Worm (Caenorhabditis elegans) whole organism, L2 larva: Measurements from ENCODE around the gene nhr-146.

Source experiments
- C34F6.9 ChIP-seq: fragments of 150-350 bp; optimal IDR thresholded peaks from 2 replicates; lab custom pipeline; 2014; ENCODE audit warnings: missing biosample characterization, missing genetic modification characterization
- F13H6.1 ChIP-seq: sonication (generic microtip); optimal IDR thresholded peaks from 2 replicates; lab custom pipeline; 2016; ENCODE audit warnings: missing genetic modification characterization, missing compliant biosample characterization
- R02D3.7 ChIP-seq: fragments of 150-350 bp; optimal IDR thresholded peaks from 2 replicates; lab custom pipeline; 2014; ENCODE audit warnings: missing biosample characterization, missing genetic modification characterization
- Y55F3AM.14 ChIP-seq: fragments of 200-800 bp; sonication (Bioruptor generic); optimal IDR thresholded peaks from 2 replicates; lab custom pipeline; 2018; ENCODE audit warnings: mild to moderate bottlenecking, missing genetic modification characterization, missing compliant biosample characterization
- ZK546.5 ChIP-seq: sonication (generic microtip); optimal IDR thresholded peaks from 2 replicates; lab custom pipeline; 2017; ENCODE audit warnings: missing biosample characterization, missing genetic modification characterization
- alr-1 ChIP-seq: fragments of 150-350 bp; optimal IDR thresholded peaks from 2 replicates; lab custom pipeline; 2014; ENCODE audit warnings: missing biosample characterization, missing genetic modification characterization
- aly-2 ChIP-seq: fragments of 150-350 bp; optimal IDR thresholded peaks from 2 replicates; lab custom pipeline; 2014; ENCODE audit warnings: missing biosample characterization, missing genetic modification characterization
- ama-1 ChIP-seq: fragments of 150-350 bp; optimal IDR thresholded peaks from 2 replicates; lab custom pipeline; 2018; ENCODE audit warnings: inconsistent platforms
- blmp-1 ChIP-seq: sonication (generic microtip); optimal IDR thresholded peaks from 2 replicates; lab custom pipeline; 2017; ENCODE audit warnings: missing genetic modification characterization, mild to moderate bottlenecking, missing compliant biosample characterization, antibody characterized with exemption, moderate library complexity; ENCODE audit not compliant: insufficient read depth
- ceh-16 ChIP-seq: fragments of 150-350 bp; optimal IDR thresholded peaks from 2 replicates; lab custom pipeline; 2014; ENCODE audit warnings: missing biosample characterization, missing genetic modification characterization
- ceh-82 ChIP-seq: fragments of 150-350 bp; optimal IDR thresholded peaks from 2 replicates; lab custom pipeline; 2014; ENCODE audit warnings: missing biosample characterization, missing genetic modification characterization
- crh-2 ChIP-seq: sonication (generic microtip); optimal IDR thresholded peaks from 2 replicates; lab custom pipeline; 2017; ENCODE audit warnings: missing biosample characterization, missing genetic modification characterization
- dmd-4 ChIP-seq: sonication (generic microtip); optimal IDR thresholded peaks from 2 replicates; lab custom pipeline; 2017; ENCODE audit warnings: missing biosample characterization, missing genetic modification characterization
- egl-27 ChIP-seq: sonication (generic microtip); optimal IDR thresholded peaks from 3 replicates; lab custom pipeline; 2017; ENCODE audit warnings: missing biosample characterization, missing genetic modification reagents, missing genetic modification characterization
- elt-1 ChIP-seq: fragments of 150-350 bp; optimal IDR thresholded peaks from 2 replicates; lab custom pipeline; 2014; ENCODE audit warnings: missing biosample characterization, missing genetic modification characterization
- elt-3 ChIP-seq: sonication (generic microtip); optimal IDR thresholded peaks from 2 replicates; lab custom pipeline; 2017; ENCODE audit warnings: missing biosample characterization, missing genetic modification characterization
- fos-1 ChIP-seq: fragments of 150-350 bp; optimal IDR thresholded peaks from 2 replicates; lab custom pipeline; 2014; ENCODE audit warnings: missing biosample characterization, missing genetic modification characterization
- gmeb-1 ChIP-seq: fragments of 150-350 bp; optimal IDR thresholded peaks from 2 replicates; lab custom pipeline; 2014; ENCODE audit warnings: missing biosample characterization, missing genetic modification characterization
- lin-11 ChIP-seq: fragments of 150-350 bp; sonication (generic microtip); optimal IDR thresholded peaks from 2 replicates; lab custom pipeline; 2014; ENCODE audit warnings: missing biosample characterization, missing genetic modification characterization, inconsistent platforms, mixed read lengths
- lin-13 ChIP-seq: fragments of 150-350 bp; optimal IDR thresholded peaks from 2 replicates; lab custom pipeline; 2014; ENCODE audit warnings: missing biosample characterization, missing genetic modification reagents, missing genetic modification characterization
- lin-39 ChIP-seq: fragments of 150-350 bp; optimal IDR thresholded peaks from 2 replicates; lab custom pipeline; 2014; ENCODE audit warnings: missing biosample characterization, missing genetic modification reagents, missing genetic modification characterization
- lsy-2 ChIP-seq, 2 experiments: fragments of 150-350 bp in 1 of 2; sonication (generic microtip) in 1 of 2; optimal IDR thresholded peaks; 2 replicates each; lab custom pipeline; 2014 to 2017; ENCODE audit warnings: missing biosample characterization in 2 of 2, missing genetic modification characterization in 2 of 2
- mab-5 ChIP-seq: fragments of 150-350 bp; optimal IDR thresholded peaks from 2 replicates; lab custom pipeline; 2014; ENCODE audit warnings: missing biosample characterization, missing genetic modification characterization
- mbf-1 ChIP-seq: sonication (generic microtip); optimal IDR thresholded peaks from 2 replicates; lab custom pipeline; 2017; ENCODE audit warnings: missing biosample characterization, missing genetic modification characterization
- mdl-1 ChIP-seq, 2 experiments: fragments of 150-350 bp in 1 of 2; sonication (generic microtip) in 1 of 2; optimal IDR thresholded peaks; 2 replicates each; lab custom pipeline; 2017; ENCODE audit warnings: missing biosample characterization in 2 of 2, missing genetic modification characterization in 2 of 2
- nhr-10 ChIP-seq: sonication (generic microtip); optimal IDR thresholded peaks from 2 replicates; lab custom pipeline; 2017; ENCODE audit warnings: missing biosample characterization, missing genetic modification characterization
- nhr-11 ChIP-seq: fragments of 150-350 bp; optimal IDR thresholded peaks from 2 replicates; lab custom pipeline; 2014; ENCODE audit warnings: missing biosample characterization, missing genetic modification characterization
- nhr-12 ChIP-seq: fragments of 150-350 bp; optimal IDR thresholded peaks from 2 replicates; lab custom pipeline; 2014; ENCODE audit warnings: missing biosample characterization, missing genetic modification characterization
- nhr-129 ChIP-seq: fragments of 150-350 bp; optimal IDR thresholded peaks from 2 replicates; lab custom pipeline; 2014; ENCODE audit warnings: missing biosample characterization, missing genetic modification characterization
- nhr-21 ChIP-seq: fragments of 150-350 bp; optimal IDR thresholded peaks from 2 replicates; lab custom pipeline; 2014; ENCODE audit warnings: missing biosample characterization, missing genetic modification characterization
- nhr-23 ChIP-seq: fragments of 150-350 bp; optimal IDR thresholded peaks from 2 replicates; lab custom pipeline; 2014; ENCODE audit warnings: missing biosample characterization, missing genetic modification reagents, missing genetic modification characterization
- nhr-237 ChIP-seq: fragments of 150-350 bp; optimal IDR thresholded peaks from 2 replicates; lab custom pipeline; 2014; ENCODE audit warnings: missing biosample characterization, missing genetic modification characterization
- nhr-25 ChIP-seq: fragments of 150-350 bp; sonication (generic microtip); optimal IDR thresholded peaks from 3 replicates; lab custom pipeline; 2014; ENCODE audit warnings: missing biosample characterization, missing genetic modification characterization
- nhr-6 ChIP-seq: fragments of 150-350 bp; optimal IDR thresholded peaks from 2 replicates; lab custom pipeline; 2014; ENCODE audit warnings: missing biosample characterization, missing genetic modification characterization
- nhr-77 ChIP-seq: fragments of 150-350 bp; optimal IDR thresholded peaks from 2 replicates; lab custom pipeline; 2014; ENCODE audit warnings: missing biosample characterization, missing genetic modification characterization
- peb-1 ChIP-seq: fragments of 150-350 bp; optimal IDR thresholded peaks from 2 replicates; lab custom pipeline; 2014; ENCODE audit warnings: missing biosample characterization, missing genetic modification characterization
- sem-4 ChIP-seq: fragments of 150-350 bp; optimal IDR thresholded peaks from 2 replicates; lab custom pipeline; 2014; ENCODE audit warnings: missing biosample characterization, missing genetic modification reagents, missing genetic modification characterization
- skn-1 ChIP-seq: sonication (generic microtip); optimal IDR thresholded peaks from 2 replicates; lab custom pipeline; 2017; ENCODE audit warnings: missing biosample characterization, missing genetic modification characterization
- sma-3 ChIP-seq: sonication (generic microtip); optimal IDR thresholded peaks from 2 replicates; lab custom pipeline; 2016; ENCODE audit warnings: missing genetic modification reagents, missing genetic modification characterization, missing compliant biosample characterization
- sma-9 ChIP-seq, 2 experiments: fragments of 150-350 bp in 1 of 2; sonication (generic microtip) in 1 of 2; optimal IDR thresholded peaks; 2 replicates each; lab custom pipeline; 2014 to 2016; ENCODE audit warnings: missing genetic modification characterization in 2 of 2, mild to moderate bottlenecking in 1 of 2, missing biosample characterization in 1 of 2, missing compliant biosample characterization in 1 of 2, missing genetic modification reagents in 1 of 2, moderate library complexity in 1 of 2
- snpc-4 ChIP-seq: fragments of 150-350 bp; optimal IDR thresholded peaks from 2 replicates; lab custom pipeline; 2014; ENCODE audit warnings: missing biosample characterization, missing genetic modification characterization
- unc-39 ChIP-seq: fragments of 150-350 bp; optimal IDR thresholded peaks from 2 replicates; lab custom pipeline; 2014; ENCODE audit warnings: missing biosample characterization, missing genetic modification characterization
- unc-55 ChIP-seq: fragments of 150-350 bp; sonication (generic microtip); optimal IDR thresholded peaks from 3 replicates; lab custom pipeline; 2014; ENCODE audit warnings: missing biosample characterization, missing genetic modification reagents, missing genetic modification characterization
- unc-62 ChIP-seq: fragments of 150-350 bp; optimal IDR thresholded peaks from 2 replicates; lab custom pipeline; 2014; ENCODE audit warnings: missing biosample characterization, missing genetic modification reagents, missing genetic modification characterization
- zag-1 ChIP-seq: fragments of 150-350 bp; optimal IDR thresholded peaks from 2 replicates; lab custom pipeline; 2014; ENCODE audit warnings: missing biosample characterization, missing genetic modification characterization
- ztf-1 ChIP-seq: fragments of 200-800 bp; sonication (Bioruptor generic); conservative IDR thresholded peaks from 2 replicates; pipeline ENCODE4 v1.3.6; 2022; ENCODE audit warnings: missing genetic modification characterization, missing compliant biosample characterization
- ztf-11 ChIP-seq: sonication (generic microtip); optimal IDR thresholded peaks from 2 replicates; lab custom pipeline; 2017; ENCODE audit warnings: missing biosample characterization, missing genetic modification characterization
- ztf-4 ChIP-seq: fragments of 150-350 bp; optimal IDR thresholded peaks from 2 replicates; lab custom pipeline; 2014; ENCODE audit warnings: missing biosample characterization, missing genetic modification characterization

nhr-146 gene

ce11 chrIV:1626342-1626855 lies at the start of gene nhr-146:
Gene nhr-146, plus strand, starts transcription at chrIV:1626805.
- TF ChIP-seq elt-1 (tag; lab: Kevin White, UChicago) (no peak), unc-55 (GFP tag; lab: Kevin White, UChicago) (no peak), snpc-4 (tag; lab: Kevin White, UChicago) (no peak), unc-62 (no peak), crh-2 (tag; lab: Kevin White, UChicago) (no peak), zag-1 (tag; lab: Kevin White, UChicago) (no peak), ztf-11 (no peak), lin-13 (GFP tag; lab: Kevin White, UChicago) (no peak), C34F6.9 (tag; lab: Kevin White, UChicago) (no peak), unc-39 (tag; lab: Kevin White, UChicago) (no peak), nhr-237 (tag; lab: Kevin White, UChicago) (no peak), ceh-82 (no peak), elt-3 (no peak), skn-1 (tag; lab: Kevin White, UChicago) (no peak), R02D3.7 (tag; lab: Kevin White, UChicago) (no peak), blmp-1 (tag; lab: Kevin White, UChicago) (no peak), ceh-16 (no peak), dmd-4 (tag; lab: Kevin White, UChicago) (no peak), sem-4 (tag; lab: Kevin White, UChicago) (no peak)

ce11 chrIV:1595802-1596201 lies 30.8 kb upstream of the nhr-146 start, which contains the start of gene npp-8:
Gene npp-8, minus strand, starts transcription at chrIV:1595824.
- TF ChIP-seq ceh-82: peak; percentile 44
- no peak for TF ChIP-seq aly-2 (tag; lab: Kevin White, UChicago)
- TF ChIP-seq nhr-21 (tag; lab: Kevin White, UChicago): peak; percentile 78
- peak; percentile 81 for TF ChIP-seq ztf-4 (tag; lab: Kevin White, UChicago)
- TF ChIP-seq sma-9 (GFP tag; optimal IDR thresholded peaks at IDR 0.05; lab: Kevin White, UChicago): no peak
- TF ChIP-seq sma-9 (tag; optimal IDR thresholded peaks at IDR 0.05; lab: Kevin White, UChicago): no peak
- TF ChIP-seq F13H6.1 (tag; lab: Kevin White, UChicago): peak; percentile 93
- TF ChIP-seq nhr-11 (tag; lab: Kevin White, UChicago): no peak
- TF ChIP-seq nhr-237 (tag; lab: Kevin White, UChicago): no peak
- peak; percentile 89 for TF ChIP-seq nhr-25 (tag; lab: Kevin White, UChicago)
- TF ChIP-seq R02D3.7 (tag; lab: Kevin White, UChicago): no peak
- TF ChIP-seq nhr-129 (tag; lab: Kevin White, UChicago): peak; percentile 78
- peak; percentile 78 for TF ChIP-seq sem-4 (tag; lab: Kevin White, UChicago)
- TF ChIP-seq Y55F3AM.14 (GFP tag; lab: Kevin White, UChicago): peak; percentile 38
- no peak for TF ChIP-seq unc-62
- TF ChIP-seq alr-1 (tag; lab: Kevin White, UChicago): no peak
- TF ChIP-seq mab-5: peak; percentile 89
- TF ChIP-seq sma-3 (GFP tag; lab: Kevin White, UChicago): peak; percentile 90
- TF ChIP-seq gmeb-1 (tag; lab: Kevin White, UChicago): peak; percentile 78
- TF ChIP-seq ZK546.5 (tag; lab: Kevin White, UChicago): no peak
- peak; percentile 95 for TF ChIP-seq unc-55 (GFP tag; lab: Kevin White, UChicago)
- peak; percentile 94 for TF ChIP-seq lin-13 (GFP tag; lab: Kevin White, UChicago)
- peak; percentile 59 for TF ChIP-seq fos-1 (tag; lab: Kevin White, UChicago)
- peak in 1 of 2 experiments; percentile 55 for TF ChIP-seq mdl-1 (tag; optimal IDR thresholded peaks at IDR 0.05; lab: Kevin White, UChicago)
- TF ChIP-seq snpc-4 (tag; lab: Kevin White, UChicago): peak; percentile 48
- no peak for TF ChIP-seq ztf-1 (GFP tag; lab: Robert Waterston, UW)
- TF ChIP-seq nhr-10 (tag; lab: Kevin White, UChicago): no peak
- no peak for TF ChIP-seq dmd-4 (tag; lab: Kevin White, UChicago)
- TF ChIP-seq lin-11 (tag; lab: Kevin White, UChicago): peak; percentile 86
- TF ChIP-seq nhr-12 (tag; lab: Kevin White, UChicago): no peak
- TF ChIP-seq skn-1 (tag; lab: Kevin White, UChicago): peak; percentile 6
- peak; percentile 74 for TF ChIP-seq C34F6.9 (tag; lab: Kevin White, UChicago)
- TF ChIP-seq unc-39 (tag; lab: Kevin White, UChicago): no peak
- no peak for TF ChIP-seq mbf-1 (tag; lab: Kevin White, UChicago)
- TF ChIP-seq egl-27 (tag; lab: Kevin White, UChicago): peak; percentile 23
- TF ChIP-seq blmp-1 (tag; lab: Kevin White, UChicago): peak; percentile 14
- no peak for TF ChIP-seq nhr-23 (tag; lab: Kevin White, UChicago)
- TF ChIP-seq crh-2 (tag; lab: Kevin White, UChicago): peak; percentile 80
- TF ChIP-seq nhr-77 (tag; lab: Kevin White, UChicago): peak; percentile 32
- TF ChIP-seq lsy-2 (tag; optimal IDR thresholded peaks at IDR 0.05; lab: Kevin White, UChicago): peak; percentile 80 to 89
- peak; percentile 48 for TF ChIP-seq zag-1 (tag; lab: Kevin White, UChicago)
- TF ChIP-seq peb-1: no peak
- TF ChIP-seq nhr-6 (tag; lab: Kevin White, UChicago): peak; percentile 62
- TF ChIP-seq ama-1 (lab: Kevin White, UChicago): no peak
- TF ChIP-seq lin-39 (tag; lab: Kevin White, UChicago): no peak
- TF ChIP-seq elt-3: no peak
- TF ChIP-seq elt-1 (tag; lab: Kevin White, UChicago): no peak
- no peak for TF ChIP-seq ceh-16
- TF ChIP-seq ztf-11: peak; percentile 34
